Worm (Caenorhabditis elegans) whole organism, L4 larva: ENCODE measurements around the gene tag-343.

ENCODE experiments used
- D1046.2 ChIP-seq: fragments of 200-800 bp; sonication (Bioruptor generic); IDR thresholded peaks from 2 replicates; pipeline ENCODE4 v1.3.6; 2022; ENCODE audit warnings: missing genetic modification characterization, missing compliant biosample characterization
- F26F4.8 ChIP-seq: fragments of 200-800 bp; sonication (Bioruptor generic); conservative IDR thresholded peaks from 2 replicates; pipeline ENCODE4 v1.3.6; 2022; ENCODE audit warnings: missing genetic modification characterization, missing compliant biosample characterization
- F44E2.7 ChIP-seq: fragments of 200-800 bp; sonication (Bioruptor generic); IDR thresholded peaks from 2 replicates; pipeline ENCODE4 v2.1.2; 2022; ENCODE audit warnings: missing genetic modification characterization, missing compliant biosample characterization
- F49E8.2 ChIP-seq: sonication (generic microtip); optimal IDR thresholded peaks from 2 replicates; lab custom pipeline; 2016; ENCODE audit warnings: missing compliant biosample characterization, mild to moderate bottlenecking, missing genetic modification characterization, borderline replicate concordance
- R02D3.7 ChIP-seq: fragments of 150-350 bp; sonication (generic microtip); optimal IDR thresholded peaks from 3 replicates; lab custom pipeline; 2014; ENCODE audit warnings: missing biosample characterization, missing genetic modification characterization
- T20F7.1 ChIP-seq: fragments of 200-800 bp; sonication (Bioruptor generic); optimal IDR thresholded peaks from 2 replicates; lab custom pipeline; 2018; ENCODE audit warnings: mild to moderate bottlenecking, missing genetic modification characterization, missing compliant biosample characterization
- Y105C5A.15 ChIP-seq: fragments of 200-800 bp; sonication (Bioruptor generic); IDR thresholded peaks from 2 replicates; pipeline ENCODE4 v1.3.6; 2022; ENCODE audit warnings: missing genetic modification characterization, missing compliant biosample characterization
- Y48G9A.11 ChIP-seq: fragments of 200-800 bp; sonication (Bioruptor generic); IDR thresholded peaks from 2 replicates; pipeline ENCODE4 v1.3.6; 2022; ENCODE audit warnings: missing genetic modification reagents, missing genetic modification characterization, missing compliant biosample characterization
- Y75B8A.6 ChIP-seq: fragments of 200-800 bp; sonication (Bioruptor generic); IDR thresholded peaks from 2 replicates; pipeline ENCODE4 v1.3.6; 2022; ENCODE audit warnings: missing genetic modification reagents, missing genetic modification characterization, missing compliant biosample characterization
- ZK337.2 ChIP-seq: fragments of 200-800 bp; sonication (Bioruptor generic); IDR thresholded peaks from 2 replicates; pipeline ENCODE4 v1.3.6; 2022; ENCODE audit warnings: missing genetic modification reagents, missing genetic modification characterization, missing compliant biosample characterization
- ZK546.5 ChIP-seq, 2 experiments: sonication (generic microtip); optimal IDR thresholded peaks; 2 replicates each; lab custom pipeline; 2017; ENCODE audit warnings: missing biosample characterization in 2 of 2, missing genetic modification characterization in 2 of 2
- aha-1 ChIP-seq: fragments of 150-350 bp; peaks from one replicate; lab custom pipeline; 2014; ENCODE audit warnings: missing biosample characterization, missing genetic modification characterization
- aly-2 ChIP-seq: sonication (generic microtip); optimal IDR thresholded peaks from 2 replicates; lab custom pipeline; 2018; ENCODE audit warnings: missing biosample characterization, missing genetic modification characterization
- ceh-20 ChIP-seq: fragments of 200-800 bp; sonication (Bioruptor generic); IDR thresholded peaks from 2 replicates; pipeline ENCODE4 v1.3.6; 2022; ENCODE audit warnings: missing genetic modification reagents, missing genetic modification characterization, missing compliant biosample characterization
- ceh-32 ChIP-seq: sonication (generic microtip); optimal IDR thresholded peaks from 2 replicates; lab custom pipeline; 2016; ENCODE audit warnings: mild to moderate bottlenecking, missing genetic modification characterization, missing compliant biosample characterization; ENCODE audit not compliant: poor library complexity
- ceh-44 ChIP-seq: fragments of 200-800 bp; sonication (Bioruptor generic); IDR thresholded peaks from 2 replicates; pipeline ENCODE4 v1.3.6; 2022; ENCODE audit warnings: missing genetic modification reagents, missing genetic modification characterization, missing compliant biosample characterization
- ceh-62 ChIP-seq: sonication (generic microtip); optimal IDR thresholded peaks from 2 replicates; lab custom pipeline; 2017; ENCODE audit warnings: missing biosample characterization, missing genetic modification characterization
- ceh-82 ChIP-seq: sonication (generic microtip); optimal IDR thresholded peaks from 2 replicates; lab custom pipeline; 2017; ENCODE audit warnings: missing biosample characterization, missing genetic modification characterization
- ces-1 ChIP-seq: fragments of 150-350 bp; sonication (generic microtip); optimal IDR thresholded peaks from 4 replicates; lab custom pipeline; 2014; ENCODE audit warnings: missing biosample characterization, missing genetic modification reagents, missing genetic modification characterization
- daf-12 ChIP-seq: fragments of 150-350 bp; optimal IDR thresholded peaks from 2 replicates; lab custom pipeline; 2014; ENCODE audit warnings: missing biosample characterization, missing genetic modification reagents, missing genetic modification characterization
- daf-16 ChIP-seq, 3 experiments: sonication (generic microtip); optimal IDR thresholded peaks; 2 replicates each; lab custom pipeline; 2016 to 2017; ENCODE audit warnings: missing genetic modification characterization in 3 of 3, missing genetic modification reagents in 3 of 3, mild to moderate bottlenecking in 2 of 3, missing compliant biosample characterization in 2 of 3, missing biosample characterization in 1 of 3, moderate library complexity in 1 of 3
- daf-19 ChIP-seq: fragments of 200-800 bp; sonication (Bioruptor generic); conservative IDR thresholded peaks from 2 replicates; pipeline ENCODE4 v1.3.6; 2022; ENCODE audit warnings: missing genetic modification characterization, missing compliant biosample characterization
- daf-8 ChIP-seq: fragments of 200-800 bp; sonication (Bioruptor generic); IDR thresholded peaks from 2 replicates; pipeline ENCODE4 v1.3.6; 2022; ENCODE audit warnings: missing genetic modification characterization, missing compliant biosample characterization
- dmd-8 ChIP-seq: fragments of 200-800 bp; sonication (Bioruptor generic); IDR thresholded peaks from 2 replicates; pipeline ENCODE4 v1.3.6; 2022; ENCODE audit warnings: missing genetic modification characterization, missing compliant biosample characterization
- duxl-1 ChIP-seq: sonication (generic microtip); optimal IDR thresholded peaks from 2 replicates; lab custom pipeline; 2016; ENCODE audit warnings: mild to moderate bottlenecking, missing genetic modification characterization, moderate library complexity, missing compliant biosample characterization; ENCODE audit not compliant: poor library complexity
- dve-1 ChIP-seq: sonication (generic microtip); optimal IDR thresholded peaks from 2 replicates; lab custom pipeline; 2017; ENCODE audit warnings: antibody characterized with exemption, mild to moderate bottlenecking, missing genetic modification characterization, missing compliant biosample characterization; ENCODE audit not compliant: insufficient read depth
- egl-43 ChIP-seq: fragments of 200-800 bp; sonication (Bioruptor generic); IDR thresholded peaks from 2 replicates; pipeline ENCODE4 v1.3.6; 2022; ENCODE audit warnings: missing genetic modification reagents, missing genetic modification characterization, missing compliant biosample characterization
- fkh-10 ChIP-seq: fragments of 150-350 bp; optimal IDR thresholded peaks from 2 replicates; lab custom pipeline; 2014; ENCODE audit warnings: missing biosample characterization, missing genetic modification reagents, missing genetic modification characterization
- fos-1 ChIP-seq: fragments of 150-350 bp; optimal IDR thresholded peaks from 2 replicates; lab custom pipeline; 2014; ENCODE audit warnings: missing biosample characterization, missing genetic modification characterization
- hif-1 ChIP-seq, 2 experiments: sonication (generic microtip); optimal IDR thresholded peaks; 2 replicates each; lab custom pipeline; 2016 to 2017; ENCODE audit warnings: missing compliant biosample characterization in 2 of 2, missing genetic modification characterization in 2 of 2, missing genetic modification reagents in 2 of 2, missing genotype in 2 of 2, mild to moderate bottlenecking in 1 of 2
- hlh-30 ChIP-seq: sonication (generic microtip); optimal IDR thresholded peaks from 2 replicates; lab custom pipeline; 2017; ENCODE audit warnings: antibody characterized with exemption, mild to moderate bottlenecking, missing genetic modification characterization, missing compliant biosample characterization; ENCODE audit not compliant: insufficient read depth
- jun-1 ChIP-seq: fragments of 150-350 bp; optimal IDR thresholded peaks from 2 replicates; lab custom pipeline; 2014; ENCODE audit warnings: missing biosample characterization, missing genetic modification reagents, missing genetic modification characterization
- lin-13 ChIP-seq: fragments of 150-350 bp; optimal IDR thresholded peaks from 2 replicates; lab custom pipeline; 2014; ENCODE audit warnings: missing biosample characterization, missing genetic modification reagents, missing genetic modification characterization
- lin-39 ChIP-seq: fragments of 150-350 bp; optimal IDR thresholded peaks from 2 replicates; lab custom pipeline; 2014; ENCODE audit warnings: missing biosample characterization, missing genetic modification reagents, missing genetic modification characterization
- lsy-2 ChIP-seq, 2 experiments: fragments of 150-350 bp in 1 of 2; sonication (generic microtip) in 1 of 2; optimal IDR thresholded peaks; 2 replicates each; lab custom pipeline; 2014 to 2017; ENCODE audit warnings: missing biosample characterization in 2 of 2, missing genetic modification characterization in 2 of 2
- madf-9 ChIP-seq: fragments of 200-800 bp; sonication (Bioruptor generic); conservative IDR thresholded peaks from 2 replicates; pipeline ENCODE4 v1.3.6; 2022; ENCODE audit warnings: missing genetic modification reagents, missing genetic modification characterization, missing compliant biosample characterization
- mes-2 ChIP-seq: sonication (generic microtip); optimal IDR thresholded peaks from 2 replicates; lab custom pipeline; 2016; ENCODE audit warnings: missing genotype, mild to moderate bottlenecking, missing genetic modification characterization, missing compliant biosample characterization; ENCODE audit not compliant: poor library complexity, severe bottlenecking
- mxl-2 ChIP-seq: fragments of 200-800 bp; sonication (Bioruptor generic); conservative IDR thresholded peaks from 2 replicates; pipeline ENCODE4 v1.3.6; 2022; ENCODE audit warnings: missing genetic modification reagents, missing genetic modification characterization, missing compliant biosample characterization
- mxl-3 ChIP-seq: fragments of 200-800 bp; sonication (Bioruptor generic); optimal IDR thresholded peaks from 2 replicates; lab custom pipeline; 2018; ENCODE audit warnings: mild to moderate bottlenecking, missing genetic modification characterization, missing compliant biosample characterization
- nhr-10 ChIP-seq: fragments of 150-350 bp; optimal IDR thresholded peaks from 2 replicates; lab custom pipeline; 2014; ENCODE audit warnings: missing biosample characterization, missing genetic modification characterization
- nhr-11 ChIP-seq: fragments of 150-350 bp; optimal IDR thresholded peaks from 2 replicates; lab custom pipeline; 2014; ENCODE audit warnings: missing biosample characterization, missing genetic modification characterization
- nhr-28 ChIP-seq: fragments of 150-350 bp; optimal IDR thresholded peaks from 2 replicates; lab custom pipeline; 2014; ENCODE audit warnings: missing biosample characterization, missing genetic modification characterization
- nhr-42 ChIP-seq: fragments of 200-800 bp; sonication (Bioruptor generic); IDR thresholded peaks from 2 replicates; pipeline ENCODE4 v1.3.6; 2022; ENCODE audit warnings: missing genetic modification characterization, missing compliant biosample characterization
- nhr-6 ChIP-seq: fragments of 150-350 bp; optimal IDR thresholded peaks from 2 replicates; lab custom pipeline; 2014; ENCODE audit warnings: missing biosample characterization, missing genetic modification characterization
- rbr-2 ChIP-seq: sonication (generic microtip); optimal IDR thresholded peaks from 2 replicates; lab custom pipeline; 2016; ENCODE audit warnings: missing genotype, missing genetic modification characterization, missing compliant biosample characterization
- sdz-12 ChIP-seq: fragments of 200-800 bp; sonication (Bioruptor generic); optimal IDR thresholded peaks from 2 replicates; lab custom pipeline; 2018; ENCODE audit warnings: mild to moderate bottlenecking, missing genetic modification characterization, missing compliant biosample characterization
- snpc-1.2 ChIP-seq: fragments of 200-800 bp; sonication (Bioruptor generic); IDR thresholded peaks from 2 replicates; pipeline ENCODE4 v1.3.6; 2022; ENCODE audit warnings: missing genetic modification reagents, missing genetic modification characterization, missing compliant biosample characterization
- tag-97 ChIP-seq: fragments of 200-800 bp; sonication (Bioruptor generic); IDR thresholded peaks from 2 replicates; pipeline ENCODE4 v1.3.6; 2022; ENCODE audit warnings: missing genetic modification characterization, missing compliant biosample characterization
- zip-11 ChIP-seq: fragments of 200-800 bp; sonication (Bioruptor generic); IDR thresholded peaks from 2 replicates; pipeline ENCODE4 v1.3.6; 2022; ENCODE audit warnings: missing genetic modification characterization, missing compliant biosample characterization
- zip-2 ChIP-seq: fragments of 150-350 bp; optimal IDR thresholded peaks from 2 replicates; lab custom pipeline; 2014; ENCODE audit warnings: missing biosample characterization, missing genetic modification characterization
- ztf-11 ChIP-seq: fragments of 150-350 bp; optimal IDR thresholded peaks from 2 replicates; lab custom pipeline; 2014; ENCODE audit warnings: missing biosample characterization, missing genetic modification characterization
- ztf-7 ChIP-seq: fragments of 150-350 bp; optimal IDR thresholded peaks from 2 replicates; lab custom pipeline; 2014; ENCODE audit warnings: missing biosample characterization, missing genetic modification characterization

The tag-343 gene

ce11 chrX:16695184-16695583 lies 20.7 kb upstream of the tag-343 start (continued):
- peak; percentile 59 for TF ChIP-seq duxl-1
- TF ChIP-seq F44E2.7 (GFP tag; lab: Robert Waterston, UW), result no peak
- TF ChIP-seq madf-9 (GFP tag; lab: Robert Waterston, UW), result no peak
- no peak for TF ChIP-seq ceh-20
- TF ChIP-seq mes-2 (tag; lab: Kevin White, UChicago), result peak; percentile 58
- TF ChIP-seq hif-1 (tag; optimal IDR thresholded peaks at IDR 0.05; lab: Kevin White, UChicago), result no peak
- no peak for TF ChIP-seq egl-43
- no peak for TF ChIP-seq lin-13
- no peak for TF ChIP-seq daf-19 (GFP tag; lab: Robert Waterston, UW)
- TF ChIP-seq nhr-10 (tag; lab: Kevin White, UChicago), result no peak
- TF ChIP-seq ztf-7 (tag; lab: Kevin White, UChicago), result peak; percentile 49
- TF ChIP-seq hlh-30, result no peak
- TF ChIP-seq ces-1, result no peak
- no peak for TF ChIP-seq ZK337.2 (GFP tag; lab: Robert Waterston, UW)
- TF ChIP-seq F49E8.2 (tag; lab: Kevin White, UChicago), result no peak
- no peak for TF ChIP-seq zip-2 (tag; lab: Kevin White, UChicago)
- TF ChIP-seq ztf-11 (tag; lab: Kevin White, UChicago), result no peak
- TF ChIP-seq jun-1 (tag; lab: Kevin White, UChicago), result no peak
- no peak for TF ChIP-seq zip-11
- TF ChIP-seq ceh-44 (GFP tag; lab: Robert Waterston, UW), result no peak
- no peak for TF ChIP-seq ceh-82 (tag; lab: Kevin White, UChicago)
- no peak for TF ChIP-seq sdz-12 (GFP tag; lab: Kevin White, UChicago)
- TF ChIP-seq D1046.2 (GFP tag; lab: Robert Waterston, UW), result no peak
- TF ChIP-seq T20F7.1 (GFP tag; lab: Kevin White, UChicago), result peak; percentile 6
- TF ChIP-seq dmd-8 (GFP tag; lab: Robert Waterston, UW), result no peak
- TF ChIP-seq Y75B8A.6 (GFP tag; lab: Robert Waterston, UW), result no peak
- no peak for TF ChIP-seq tag-97
- TF ChIP-seq ZK546.5 (tag; optimal IDR thresholded peaks at IDR 0.05; lab: Kevin White, UChicago), result no peak
- no peak for TF ChIP-seq mxl-2
- no peak for TF ChIP-seq daf-8 (GFP tag; lab: Robert Waterston, UW)
- no peak for TF ChIP-seq snpc-1.2
- TF ChIP-seq Y48G9A.11 (GFP tag; lab: Robert Waterston, UW), result no peak
- TF ChIP-seq lin-39 (tag; lab: Kevin White, UChicago), result no peak
- TF ChIP-seq Y105C5A.15, result no peak
- peak; percentile 0 for TF ChIP-seq nhr-28 (tag; lab: Kevin White, UChicago)
- no peak for TF ChIP-seq fkh-10 (GFP tag; lab: Kevin White, UChicago)
- no peak for TF ChIP-seq F26F4.8 (GFP tag; lab: Robert Waterston, UW)
- no peak for TF ChIP-seq aha-1 (tag; lab: Kevin White, UChicago)
- TF ChIP-seq dve-1, result peak; percentile 36
- no peak for TF ChIP-seq nhr-42 (GFP tag; lab: Robert Waterston, UW)
- TF ChIP-seq rbr-2 (tag; lab: Kevin White, UChicago), result no peak
- peak; percentile 3 for TF ChIP-seq mxl-3 (GFP tag; lab: Kevin White, UChicago)
- no peak for TF ChIP-seq nhr-6 (tag; lab: Kevin White, UChicago)
- TF ChIP-seq ceh-62 (tag; lab: Kevin White, UChicago), result no peak
- no peak for TF ChIP-seq daf-16 (GFP tag; optimal IDR thresholded peaks at IDR 0.05; lab: Kevin White, UChicago)
- peak; percentile 71 for TF ChIP-seq daf-16 (tag; optimal IDR thresholded peaks at IDR 0.05; lab: Kevin White, UChicago)
- TF ChIP-seq ceh-32 (tag; lab: Kevin White, UChicago), result no peak
- TF ChIP-seq nhr-11, result no peak
- TF ChIP-seq aly-2 (tag; lab: Kevin White, UChicago), result no peak
- no peak for TF ChIP-seq daf-12 (tag; lab: Kevin White, UChicago)
- TF ChIP-seq R02D3.7 (tag; lab: Kevin White, UChicago), result no peak
- no peak for TF ChIP-seq fos-1
- no peak for TF ChIP-seq lsy-2 (tag; optimal IDR thresholded peaks at IDR 0.05; lab: Kevin White, UChicago)
